Fruit fly (Drosophila melanogaster) whole organism, embryonic: ENCODE results near the gene lilli.
A peak's percentile ranks its signal among the peaks of the same experiment; 100 is the strongest.

Source experiments
- Atf-2 ChIP-seq: fragments of 200-800 bp; sonication (Bioruptor generic); optimal IDR thresholded peaks from 2 replicates; lab custom pipeline; 2016; ENCODE audit warnings: missing biosample characterization, missing genetic modification characterization
- Blimp-1 ChIP-seq: fragments of 200-800 bp; sonication (Bioruptor generic); optimal IDR thresholded peaks from 3 replicates; lab custom pipeline; 2018; ENCODE audit warnings: missing biosample characterization, missing genetic modification characterization, mild to moderate bottlenecking, moderate library complexity, missing genetic modification reagents
- CG10959 ChIP-seq: fragments of 200-800 bp; sonication (Bioruptor generic); IDR thresholded peaks from 2 replicates; pipeline ENCODE4 v1.3.6; 2022; ENCODE audit warnings: missing biosample characterization, missing genetic modification characterization
- CG12236 ChIP-seq: fragments of 200-800 bp; sonication (Bioruptor generic); optimal IDR thresholded peaks from 2 replicates; lab custom pipeline; 2016; ENCODE audit warnings: missing biosample characterization, missing genetic modification characterization
- CG13287 ChIP-seq: fragments of 200-800 bp; sonication (Bioruptor generic); IDR thresholded peaks from 2 replicates; pipeline ENCODE4 v1.3.6; 2022; ENCODE audit warnings: missing biosample characterization, missing genetic modification characterization; ENCODE audit not compliant: partially characterized antibody
- CG14050 ChIP-seq: fragments of 200-800 bp; sonication (Bioruptor generic); IDR thresholded peaks from 3 replicates; pipeline ENCODE4 v1.3.6; 2022; ENCODE audit warnings: missing biosample characterization, missing genetic modification characterization
- CG14965 ChIP-seq: fragments of 200-800 bp; sonication (Bioruptor generic); optimal IDR thresholded peaks from 2 replicates; lab custom pipeline; 2016; ENCODE audit warnings: missing biosample characterization, missing genetic modification characterization, borderline replicate concordance
- CG17359 ChIP-seq: fragments of 200-800 bp; sonication (Bioruptor generic); optimal IDR thresholded peaks from 3 replicates; lab custom pipeline; 2018; ENCODE audit warnings: missing biosample characterization, mild to moderate bottlenecking, missing genetic modification characterization, moderate library complexity
- CG17612 ChIP-seq: fragments of 200-800 bp; sonication (Bioruptor generic); IDR thresholded peaks from 2 replicates; pipeline ENCODE4 v1.3.6; 2022; ENCODE audit warnings: missing biosample characterization, missing genetic modification characterization
- CG17802 ChIP-seq: fragments of 200-800 bp; sonication (Bioruptor generic); optimal IDR thresholded peaks from 2 replicates; lab custom pipeline; 2018; ENCODE audit warnings: missing biosample characterization, mild to moderate bottlenecking, missing genetic modification characterization, moderate library complexity
- CG1792 ChIP-seq: fragments of 200-800 bp; sonication (Bioruptor generic); optimal IDR thresholded peaks from 2 replicates; lab custom pipeline; 2016; ENCODE audit warnings: missing biosample characterization, missing genetic modification characterization
- CG18262 ChIP-seq: fragments of 200-800 bp; optimal IDR thresholded peaks from 3 replicates; lab custom pipeline; 2019; ENCODE audit warnings: missing biosample characterization, mild to moderate bottlenecking, missing genetic modification characterization, moderate library complexity
- CG18476 ChIP-seq: fragments of 200-800 bp; sonication (Bioruptor generic); optimal IDR thresholded peaks from 2 replicates; lab custom pipeline; 2016; ENCODE audit warnings: missing biosample characterization, mild to moderate bottlenecking, missing genetic modification characterization
- CG32772 ChIP-seq: fragments of 200-800 bp; sonication (Bioruptor generic); IDR thresholded peaks from 2 replicates; pipeline ENCODE4 v1.3.6; 2022; ENCODE audit warnings: missing biosample characterization, missing genetic modification characterization
- CG4707 ChIP-seq: fragments of 200-800 bp; sonication (Bioruptor generic); optimal IDR thresholded peaks from 2 replicates; lab custom pipeline; 2018; ENCODE audit warnings: missing biosample characterization, mild to moderate bottlenecking, missing genetic modification characterization, moderate library complexity
- CG4820 ChIP-seq: fragments of 200-800 bp; sonication (Bioruptor generic); optimal IDR thresholded peaks from 3 replicates; lab custom pipeline; 2016; ENCODE audit warnings: missing biosample characterization, missing genetic modification characterization
- CG9817 ChIP-seq: fragments of 200-800 bp; sonication (Bioruptor generic); optimal IDR thresholded peaks from 2 replicates; lab custom pipeline; 2018; ENCODE audit warnings: missing biosample characterization, mild to moderate bottlenecking, missing genetic modification characterization, moderate library complexity
- CTCF ChIP-seq: fragments of 200-800 bp; sonication (Bioruptor generic); optimal IDR thresholded peaks from 2 replicates; lab custom pipeline; 2017; ENCODE audit warnings: missing biosample characterization, mild to moderate bottlenecking, missing genetic modification characterization, moderate library complexity
- Doc2 ChIP-seq: fragments of 200-800 bp; sonication (Bioruptor generic); IDR thresholded peaks from 2 replicates; pipeline ENCODE4 v1.3.6; 2022; ENCODE audit warnings: missing biosample characterization, missing genetic modification characterization
- Ets65A ChIP-seq: fragments of 200-800 bp; sonication (Bioruptor generic); peaks from one replicate; lab custom pipeline; 2016; ENCODE audit warnings: missing biosample characterization, missing genetic modification characterization
- Lim3 ChIP-seq: fragments of 200-800 bp; sonication (Bioruptor generic); IDR thresholded peaks from 2 replicates; pipeline ENCODE4 v1.3.6; 2022; ENCODE audit warnings: missing biosample characterization, missing genetic modification characterization
- NC2β ChIP-seq: fragments of 200-800 bp; sonication (Bioruptor generic); optimal IDR thresholded peaks from 2 replicates; lab custom pipeline; 2016; ENCODE audit warnings: missing biosample characterization, missing genetic modification characterization
- Neu2 ChIP-seq: fragments of 200-800 bp; sonication (Bioruptor generic); optimal IDR thresholded peaks from 3 replicates; lab custom pipeline; 2016; ENCODE audit warnings: missing biosample characterization, missing genetic modification characterization, borderline replicate concordance
- Nf-YB ChIP-seq: fragments of 200-800 bp; sonication (Bioruptor generic); optimal IDR thresholded peaks from 3 replicates; lab custom pipeline; 2019; ENCODE audit warnings: missing biosample characterization, mild to moderate bottlenecking, missing genetic modification characterization, moderate library complexity
- NfI ChIP-seq: fragments of 200-800 bp; sonication (Bioruptor generic); optimal IDR thresholded peaks from 3 replicates; lab custom pipeline; 2018; ENCODE audit warnings: missing biosample characterization, mild to moderate bottlenecking, missing genetic modification characterization, moderate library complexity
- Oaz ChIP-seq: fragments of 200-800 bp; sonication (Bioruptor generic); IDR thresholded peaks from 2 replicates; pipeline ENCODE4 v1.3.6; 2022; ENCODE audit warnings: missing biosample characterization, missing genetic modification characterization
- Trl ChIP-seq, 3 experiments: fragments of >200 bp in 2 of 3; fragments of 200-800 bp in 1 of 3; sonication (Bioruptor generic) in 1 of 3; optimal IDR thresholded peaks; 2 replicates in 1 of 3; 3 replicates in 2 of 3; lab custom pipeline; 2016 to 2017; ENCODE audit warnings: missing biosample characterization in 1 of 3, missing genetic modification characterization in 1 of 3
- Usf ChIP-seq: fragments of 200-800 bp; sonication (Bioruptor generic); optimal IDR thresholded peaks from 2 replicates; lab custom pipeline; 2017; ENCODE audit warnings: missing genotype, missing biosample characterization, missing genetic modification characterization
- bbx ChIP-seq: fragments of 200-800 bp; sonication (Bioruptor generic); IDR thresholded peaks from 2 replicates; pipeline ENCODE4 v1.3.6; 2022; ENCODE audit warnings: missing biosample characterization, missing genetic modification characterization; ENCODE audit not compliant: partially characterized antibody
- bigmax ChIP-seq: fragments of 200-800 bp; sonication (Bioruptor generic); optimal IDR thresholded peaks from 2 replicates; lab custom pipeline; 2018; ENCODE audit warnings: missing biosample characterization, mild to moderate bottlenecking, missing genetic modification characterization
- br ChIP-seq: fragments of >200 bp; optimal IDR thresholded peaks from 2 replicates; lab custom pipeline; 2017
- chinmo ChIP-seq: fragments of 200-800 bp; sonication (Bioruptor generic); IDR thresholded peaks from 4 replicates; pipeline ENCODE4 v1.3.6; 2022; ENCODE audit warnings: missing biosample characterization, missing genetic modification characterization; ENCODE audit not compliant: partially characterized antibody
- cwo ChIP-seq: fragments of 200-800 bp; sonication (Bioruptor generic); optimal IDR thresholded peaks from 3 replicates; lab custom pipeline; 2017; ENCODE audit warnings: missing biosample characterization, missing genetic modification characterization, mild to moderate bottlenecking, moderate library complexity, missing genetic modification reagents
- dm ChIP-seq: fragments of 200-800 bp; sonication (Bioruptor generic); optimal IDR thresholded peaks from 3 replicates; lab custom pipeline; 2016; ENCODE audit warnings: missing biosample characterization, missing genetic modification characterization
- dysf ChIP-seq: fragments of 200-800 bp; sonication (Bioruptor generic); IDR thresholded peaks from 3 replicates; pipeline ENCODE4 v1.3.6; 2022; ENCODE audit warnings: missing biosample characterization, missing genetic modification characterization
- fd102C ChIP-seq: fragments of 200-800 bp; sonication (Bioruptor generic); optimal IDR thresholded peaks from 2 replicates; lab custom pipeline; 2018; ENCODE audit warnings: missing biosample characterization, mild to moderate bottlenecking, missing genetic modification characterization, moderate library complexity
- fd64A ChIP-seq: fragments of 200-800 bp; sonication (Bioruptor generic); optimal IDR thresholded peaks from 3 replicates; lab custom pipeline; 2018; ENCODE audit warnings: missing biosample characterization, mild to moderate bottlenecking, missing genetic modification characterization
- gcm ChIP-seq: fragments of 200-800 bp; sonication (Bioruptor generic); optimal IDR thresholded peaks from 2 replicates; lab custom pipeline; 2019; ENCODE audit warnings: missing biosample characterization, mild to moderate bottlenecking, missing genetic modification characterization, moderate library complexity
- gt ChIP-seq: fragments of 200-800 bp; sonication (Bioruptor generic); IDR thresholded peaks from 2 replicates; pipeline ENCODE4 v1.3.6; 2022; ENCODE audit warnings: missing biosample characterization, missing genetic modification characterization
- h ChIP-seq: fragments of >200 bp; optimal IDR thresholded peaks from 2 replicates; lab custom pipeline; 2017
- nau ChIP-seq: fragments of 200-800 bp; sonication (Bioruptor generic); optimal IDR thresholded peaks from 3 replicates; lab custom pipeline; 2017; ENCODE audit warnings: missing biosample characterization, mild to moderate bottlenecking, missing genetic modification characterization, missing genetic modification reagents
- nerfin-1 ChIP-seq: fragments of 200-800 bp; sonication (Bioruptor generic); optimal IDR thresholded peaks from 3 replicates; lab custom pipeline; 2019; ENCODE audit warnings: missing biosample characterization, mild to moderate bottlenecking, missing genetic modification characterization, moderate library complexity
- p53 ChIP-seq: fragments of 200-800 bp; sonication (Bioruptor generic); optimal IDR thresholded peaks from 2 replicates; lab custom pipeline; 2016; ENCODE audit warnings: missing biosample characterization, missing genetic modification characterization
- pfk ChIP-seq: fragments of 200-800 bp; sonication (Bioruptor generic); optimal IDR thresholded peaks from 2 replicates; lab custom pipeline; 2018; ENCODE audit warnings: missing biosample characterization, mild to moderate bottlenecking, missing genetic modification characterization, moderate library complexity
- pros ChIP-seq: fragments of 200-800 bp; sonication (Bioruptor generic); optimal IDR thresholded peaks from 3 replicates; lab custom pipeline; 2019; ENCODE audit warnings: missing biosample characterization, mild to moderate bottlenecking, missing genetic modification characterization, moderate library complexity
- pum ChIP-seq: fragments of 200-800 bp; sonication (Bioruptor generic); optimal IDR thresholded peaks from 2 replicates; lab custom pipeline; 2016; ENCODE audit warnings: missing biosample characterization, missing genetic modification characterization
- schlank ChIP-seq: fragments of 200-800 bp; sonication (Bioruptor generic); optimal IDR thresholded peaks from 2 replicates; lab custom pipeline; 2018; ENCODE audit warnings: missing biosample characterization, mild to moderate bottlenecking, missing genetic modification characterization
- tio ChIP-seq: fragments of 200-800 bp; sonication (Bioruptor generic); optimal IDR thresholded peaks from 2 replicates; lab custom pipeline; 2017; ENCODE audit warnings: missing biosample characterization, missing genetic modification characterization, inconsistent platforms
- trh ChIP-seq: fragments of 200-800 bp; sonication (Bioruptor generic); optimal IDR thresholded peaks from 2 replicates; lab custom pipeline; 2016; ENCODE audit warnings: missing biosample characterization, missing genetic modification characterization
- z ChIP-seq: fragments of 200-800 bp; sonication (Bioruptor generic); IDR thresholded peaks from 3 replicates; pipeline ENCODE4 v1.3.6; 2022; ENCODE audit warnings: missing biosample characterization, missing genetic modification characterization

The lilli gene

dm6 chr2L:2874542-2875194 is 11.1 kb upstream of the lilli start, which contains the start of gene CG8814 (continued):
- peak; percentile 22 for TF ChIP-seq nau (GFP tag; lab: Kevin White, UChicago)
- TF ChIP-seq CG32772 = peak; percentile 65
- no peak for TF ChIP-seq fd64A (GFP tag; lab: Kevin White, UChicago)
- no peak for TF ChIP-seq CG14965 (GFP tag; lab: Kevin White, UChicago)
- no peak for TF ChIP-seq CG4707 (GFP tag; lab: Kevin White, UChicago)
- no peak for TF ChIP-seq h
- TF ChIP-seq pfk (GFP tag; lab: Kevin White, UChicago) = no peak
- TF ChIP-seq CG12236 (GFP tag; lab: Kevin White, UChicago) = no peak
- TF ChIP-seq Nf-YB (GFP tag; lab: Kevin White, UChicago) = peak; percentile 30
- TF ChIP-seq dm (GFP tag; lab: Kevin White, UChicago) = no peak
- peak; percentile 96 for TF ChIP-seq chinmo
- no peak for TF ChIP-seq pros (GFP tag; lab: Kevin White, UChicago)
- TF ChIP-seq CG14050 = peak; percentile 53; the same call in 2 of the 3 replicates
- TF ChIP-seq NfI (GFP tag; lab: Kevin White, UChicago) = peak; percentile 66
- peak; percentile 42 for TF ChIP-seq CTCF (GFP tag; lab: Kevin White, UChicago)
- no peak for TF ChIP-seq Doc2
- no peak for TF ChIP-seq z
- peak; percentile 58 for TF ChIP-seq CG18476 (GFP tag; lab: Kevin White, UChicago)
- peak; percentile 69 for TF ChIP-seq CG18262 (tag; lab: Kevin White, UChicago)
- no peak for TF ChIP-seq CG1792 (GFP tag; lab: Kevin White, UChicago)
- no peak for TF ChIP-seq Neu2
- no peak for TF ChIP-seq gt (GFP tag; lab: Robert Waterston, UW)
- TF ChIP-seq CG17612 (GFP tag; lab: Robert Waterston, UW) = no peak
- TF ChIP-seq Ets65A (GFP tag; lab: Kevin White, UChicago) = peak; percentile 85
- TF ChIP-seq CG17359 = peak; percentile 11
- peak; percentile 80 for TF ChIP-seq CG13287 (GFP tag; lab: Robert Waterston, UW)
- TF ChIP-seq dysf (GFP tag; lab: Robert Waterston, UW) = peak; percentile 72; the same call in 2 of the 3 replicates
- TF ChIP-seq CG17802 (tag; lab: Kevin White, UChicago) = peak; percentile 19
- TF ChIP-seq Oaz (GFP tag; lab: Robert Waterston, UW) = 0 out of 2 replicates have a peak, but pooled peaks have one; percentile 29
- TF ChIP-seq cwo (GFP tag; lab: Kevin White, UChicago) = peak; percentile 32
- peak in 1 of 2 experiments; percentile 63 for TF ChIP-seq Trl (optimal IDR thresholded peaks at IDR 0.05; lab: Kevin White, UChicago)
- TF ChIP-seq Trl (GFP tag; optimal IDR thresholded peaks at IDR 0.05; lab: Kevin White, UChicago) = peak; percentile 30
- peak; percentile 54 for TF ChIP-seq nerfin-1
- TF ChIP-seq NC2β = no peak
- TF ChIP-seq pum (GFP tag; lab: Kevin White, UChicago) = no peak
- peak; percentile 45 for TF ChIP-seq trh (GFP tag; lab: Kevin White, UChicago)
- no peak for TF ChIP-seq fd102C (GFP tag; lab: Kevin White, UChicago)
- TF ChIP-seq Blimp-1 (GFP tag; lab: Kevin White, UChicago) = peak; percentile 27
- TF ChIP-seq bbx (GFP tag; lab: Robert Waterston, UW) = peak; percentile 61
- TF ChIP-seq CG4820 (GFP tag; lab: Kevin White, UChicago) = peak; percentile 59
- TF ChIP-seq gcm (GFP tag; lab: Kevin White, UChicago) = peak; percentile 51
- TF ChIP-seq schlank (tag; lab: Kevin White, UChicago) = peak; percentile 1
- peak; percentile 28 for TF ChIP-seq Usf (GFP tag; lab: Kevin White, UChicago)
- no peak for TF ChIP-seq p53 (GFP tag; lab: Kevin White, UChicago)
- no peak for TF ChIP-seq Lim3 (GFP tag; lab: Robert Waterston, UW)
- no peak for TF ChIP-seq Atf-2
- peak; percentile 65 for TF ChIP-seq CG9817 (tag; lab: Kevin White, UChicago)
- TF ChIP-seq br (lab: Kevin White, UChicago) = no peak
- TF ChIP-seq tio = peak; percentile 59
- TF ChIP-seq bigmax (GFP tag; lab: Kevin White, UChicago) = no peak
- TF ChIP-seq CG10959 = no peak
